Worm (Caenorhabditis elegans): ENCODE data around the gene ZK1290.11.

DNA sequence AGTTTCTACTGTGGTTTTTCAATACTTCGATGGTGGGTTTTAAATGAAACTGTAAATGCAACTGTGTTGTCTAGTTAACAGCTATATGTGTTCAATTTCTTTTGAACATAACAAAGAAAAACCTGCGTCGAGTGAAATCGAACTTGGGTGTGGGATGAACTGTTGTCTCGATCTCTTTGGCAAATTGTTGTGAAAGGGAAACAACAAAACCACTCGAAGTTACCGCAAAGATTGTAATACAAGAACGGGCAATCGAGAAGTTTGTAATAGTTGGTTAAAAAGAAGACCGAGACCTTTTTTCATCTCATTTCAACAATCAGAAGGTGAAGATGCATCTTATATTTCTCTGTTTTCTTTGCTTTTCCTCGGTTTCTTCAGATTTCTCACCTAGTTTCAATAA lies 46.6 kb upstream of the ZK1290.11 start, which contains the start of gene lips-17:
- TF ChIP-seq pha-4 (tag; optimal IDR thresholded peaks at IDR 0.05) (no peak), ZK546.5 (tag; optimal IDR thresholded peaks at IDR 0.05) (no peak), snpc-4 (tag; optimal IDR thresholded peaks at IDR 0.05) (no peak), elt-1 (tag; optimal IDR thresholded peaks at IDR 0.05) (no peak), nhr-12 (tag; optimal IDR thresholded peaks at IDR 0.05) (no peak)

Data from whole organism, L3 larva.